Fruit fly (Drosophila melanogaster): ENCODE data around the gene Cul5.

DNA sequence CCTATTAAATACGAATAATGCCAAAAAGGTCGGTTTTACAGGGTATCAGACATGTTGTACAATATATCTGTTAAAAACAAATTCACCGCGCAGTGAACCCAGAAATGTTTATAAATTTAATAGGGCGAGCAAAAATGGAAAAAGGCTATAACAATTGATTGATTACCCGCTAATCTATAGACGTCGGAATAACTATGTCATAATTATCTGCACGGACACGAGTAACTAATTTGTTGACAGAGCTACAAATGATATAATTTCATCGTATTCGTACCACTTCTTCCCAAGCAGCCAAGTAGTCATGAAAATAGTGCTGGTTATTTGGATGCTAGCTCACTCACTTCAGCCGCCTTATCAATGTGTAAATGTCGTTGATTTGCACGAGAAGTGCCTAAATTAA lies 38.1 kb downstream of the Cul5 start, which contains the start of gene CG14518:
- no peak for TF ChIP-seq br (GFP tag; optimal IDR thresholded peaks at IDR 0.05)
- no peak for TF ChIP-seq GATAd (GFP tag; optimal IDR thresholded peaks at IDR 0.05)
- TF ChIP-seq sage (GFP tag; optimal IDR thresholded peaks at IDR 0.05) = no peak
- no peak for TF ChIP-seq sv (GFP tag; optimal IDR thresholded peaks at IDR 0.05)
- no peak for TF ChIP-seq h (GFP tag; optimal IDR thresholded peaks at IDR 0.05)
- no peak for TF ChIP-seq Abd-B (GFP tag; optimal IDR thresholded peaks at IDR 0.05)
- no peak for TF ChIP-seq woc (GFP tag; optimal IDR thresholded peaks at IDR 0.05)
- TF ChIP-seq psq (GFP tag; optimal IDR thresholded peaks at IDR 0.05) = no peak
- TF ChIP-seq Dfd (GFP tag; optimal IDR thresholded peaks at IDR 0.05) = no peak
- no peak for TF ChIP-seq Sp1 (GFP tag; optimal IDR thresholded peaks at IDR 0.05)
- no peak for TF ChIP-seq Rel (GFP tag; optimal IDR thresholded peaks at IDR 0.05)
- TF ChIP-seq Rel (tag; optimal IDR thresholded peaks at IDR 0.05) = no peak

Measured in whole organism, wandering third instar larva.